Fruit fly (Drosophila melanogaster): ENCODE measurements around the gene CycK.

The CycK gene

dm6 chr2L:22146247-22146646 is 16.3 kb upstream of the CycK start (continued):
- no peak for TF ChIP-seq Elba2 (GFP tag; optimal IDR thresholded peaks at IDR 0.05)
- no peak for TF ChIP-seq twi (tag; optimal IDR thresholded peaks at IDR 0.05)
- no peak for TF ChIP-seq CG18599 (GFP tag; optimal IDR thresholded peaks at IDR 0.05)
- TF ChIP-seq croc (GFP tag; conservative IDR thresholded peaks at IDR 0.05), result no peak
- no peak for TF ChIP-seq CG6175 (GFP tag; IDR thresholded peaks at IDR 0.05)
- peak; percentile 73 for TF ChIP-seq CG13287 (GFP tag; IDR thresholded peaks at IDR 0.05; ENCODE audit: partially characterized antibody)

dm6 chr2L:22145269-22145917 is 15.5 kb upstream of the CycK start:
- TF ChIP-seq ftz-f1 (GFP tag; optimal IDR thresholded peaks at IDR 0.05), result no peak
- TF ChIP-seq CG13296 (GFP tag; optimal IDR thresholded peaks at IDR 0.05), result peak; percentile 34
- peak; percentile 26; the same call in 1 of the 2 replicates for TF ChIP-seq inv (GFP tag; IDR thresholded peaks at IDR 0.05; ENCODE audit: partially characterized antibody)
- TF ChIP-seq ato (GFP tag; IDR thresholded peaks at IDR 0.05; ENCODE audit: partially characterized antibody), result peak; percentile 59
- peak; percentile 57 for TF ChIP-seq CG8388 (GFP tag; optimal IDR thresholded peaks at IDR 0.05)
- no peak for TF ChIP-seq ase (GFP tag; IDR thresholded peaks at IDR 0.05)
- TF ChIP-seq D19B (GFP tag; optimal IDR thresholded peaks at IDR 0.05), result peak; percentile 65
- TF ChIP-seq HLH4C (GFP tag; IDR thresholded peaks at IDR 0.05; ENCODE audit: partially characterized antibody), result peak; percentile 88
- TF ChIP-seq Ets65A (GFP tag), result peak; percentile 27
- TF ChIP-seq vnd (GFP tag; IDR thresholded peaks at IDR 0.05; ENCODE audit: partially characterized antibody), result peak; percentile 71
- 0 out of 3 replicates have a peak, but pooled peaks have one; percentile 29 for TF ChIP-seq CG16813 (GFP tag; IDR thresholded peaks at IDR 0.05; ENCODE audit: partially characterized antibody)
- TF ChIP-seq CG3163 (GFP tag; optimal IDR thresholded peaks at IDR 0.05), result peak; percentile 80
- TF ChIP-seq Xrp1 (GFP tag; IDR thresholded peaks at IDR 0.05), result 0 out of 2 replicates have a peak, but pooled peaks have one; percentile 20
- no peak for TF ChIP-seq dm (GFP tag; optimal IDR thresholded peaks at IDR 0.05)
- no peak for TF ChIP-seq usp (GFP tag; optimal IDR thresholded peaks at IDR 0.05)
- peak; percentile 44; the same call in 1 of the 3 replicates for TF ChIP-seq CG7963 (GFP tag; IDR thresholded peaks at IDR 0.05; ENCODE audit: partially characterized antibody)
- no peak for TF ChIP-seq Dp (GFP tag; optimal IDR thresholded peaks at IDR 0.05)
- peak; percentile 22 for TF ChIP-seq CG2678 (tag; optimal IDR thresholded peaks at IDR 0.05)
- TF ChIP-seq Med (GFP tag), result peak; percentile 45
- TF ChIP-seq Scr (GFP tag; IDR thresholded peaks at IDR 0.05; ENCODE audit: partially characterized antibody), result peak; percentile 48
- TF ChIP-seq dysf (GFP tag; IDR thresholded peaks at IDR 0.05), result 0 out of 3 replicates have a peak, but pooled peaks have one; percentile 18
- peak; percentile 69; the same call in 1 of the 3 replicates for TF ChIP-seq hb (GFP tag; IDR thresholded peaks at IDR 0.05; ENCODE audit: partially characterized antibody)
- 0 out of 3 replicates have a peak, but pooled peaks have one; percentile 47 for TF ChIP-seq CG6791 (GFP tag; IDR thresholded peaks at IDR 0.05; ENCODE audit: partially characterized antibody)
- peak; percentile 21 to 29 for TF ChIP-seq Trl (optimal IDR thresholded peaks at IDR 0.05)
- no peak for TF ChIP-seq Trl (GFP tag; optimal IDR thresholded peaks at IDR 0.05)
- no peak for TF ChIP-seq HmgZ (tag; optimal IDR thresholded peaks at IDR 0.05)
- TF ChIP-seq mld (GFP tag; IDR thresholded peaks at IDR 0.05; ENCODE audit: partially characterized antibody), result peak; percentile 55; the same call in 1 of the 3 replicates
- TF ChIP-seq CG14860 (GFP tag; IDR thresholded peaks at IDR 0.05; ENCODE audit: partially characterized antibody), result peak; percentile 73
- TF ChIP-seq CG6654 (GFP tag; optimal IDR thresholded peaks at IDR 0.05), result no peak
- peak; percentile 88 for TF ChIP-seq tna (GFP tag; IDR thresholded peaks at IDR 0.05; ENCODE audit: partially characterized antibody)
- TF ChIP-seq chinmo (GFP tag; IDR thresholded peaks at IDR 0.05; ENCODE audit: partially characterized antibody), result 0 out of 4 replicates have a peak, but pooled peaks have one; percentile 52
- TF ChIP-seq zen2 (GFP tag; IDR thresholded peaks at IDR 0.05; ENCODE audit: partially characterized antibody), result peak; percentile 55; the same call in 1 of the 3 replicates
- 0 out of 2 replicates have a peak, but pooled peaks have one; percentile 11 for TF ChIP-seq Atf6 (GFP tag; IDR thresholded peaks at IDR 0.05)
- TF ChIP-seq nerfin-2 (GFP tag; IDR thresholded peaks at IDR 0.05; ENCODE audit: partially characterized antibody), result peak; percentile 56; the same call in 1 of the 2 replicates
- TF ChIP-seq CG13287 (GFP tag; IDR thresholded peaks at IDR 0.05; ENCODE audit: partially characterized antibody), result peak; percentile 40; the same call in 1 of the 2 replicates
- TF ChIP-seq bbx (GFP tag; IDR thresholded peaks at IDR 0.05; ENCODE audit: partially characterized antibody), result peak; percentile 38; the same call in 1 of the 2 replicates
- TF ChIP-seq Bgb (GFP tag; IDR thresholded peaks at IDR 0.05; ENCODE audit: partially characterized antibody), result 0 out of 2 replicates have a peak, but pooled peaks have one; percentile 13
